Worm (Caenorhabditis elegans) whole organism, young adult: ENCODE measurements around the gene rmif-2.

Experiments
- B0336.3 ChIP-seq: fragments of 200-800 bp; sonication (Bioruptor generic); IDR thresholded peaks from 2 replicates; pipeline ENCODE4 v1.3.6; 2022; ENCODE audit warnings: missing genetic modification characterization, missing compliant biosample characterization
- D2030.7 ChIP-seq: fragments of 200-800 bp; sonication (Bioruptor generic); IDR thresholded peaks from 2 replicates; pipeline ENCODE4 v1.3.6; 2022; ENCODE audit warnings: missing genetic modification reagents, missing genetic modification characterization, missing compliant biosample characterization
- F37B4.10 ChIP-seq: fragments of 200-800 bp; sonication (Bioruptor generic); IDR thresholded peaks from 2 replicates; pipeline ENCODE4 v1.3.6; 2022; ENCODE audit warnings: missing genetic modification characterization, missing compliant biosample characterization
- F39B2.1 ChIP-seq: fragments of 200-800 bp; sonication (Bioruptor generic); IDR thresholded peaks from 2 replicates; pipeline ENCODE4 v1.3.6; 2022; ENCODE audit warnings: missing genetic modification reagents, missing genetic modification characterization, missing compliant biosample characterization
- F49E8.2 ChIP-seq: sonication (generic microtip); optimal IDR thresholded peaks from 3 replicates; lab custom pipeline; 2017; ENCODE audit warnings: missing genetic modification characterization, mild to moderate bottlenecking, missing compliant biosample characterization, antibody characterized with exemption, moderate library complexity; ENCODE audit not compliant: insufficient read depth
- F52B5.7 ChIP-seq: sonication (generic microtip); optimal IDR thresholded peaks from 2 replicates; lab custom pipeline; 2016; ENCODE audit warnings: mild to moderate bottlenecking, missing genetic modification characterization, missing compliant biosample characterization
- T26A5.8 ChIP-seq: sonication (generic microtip); optimal IDR thresholded peaks from 2 replicates; lab custom pipeline; 2016; ENCODE audit warnings: missing genetic modification characterization, missing compliant biosample characterization
- Y53F4B.3 ChIP-seq: fragments of 200-800 bp; sonication (Bioruptor generic); IDR thresholded peaks from 2 replicates; pipeline ENCODE4 v1.3.6; 2022; ENCODE audit warnings: missing genetic modification reagents, missing genetic modification characterization, missing compliant biosample characterization
- Y67H2A.10 ChIP-seq: fragments of 200-800 bp; sonication (Bioruptor generic); conservative IDR thresholded peaks from 2 replicates; pipeline ENCODE4 v1.3.6; 2022; ENCODE audit warnings: missing genetic modification reagents, missing genetic modification characterization, missing compliant biosample characterization
- Y79H2A.3 ChIP-seq: fragments of 200-800 bp; sonication (Bioruptor generic); conservative IDR thresholded peaks from 2 replicates; pipeline ENCODE4 v1.3.6; 2022; ENCODE audit warnings: missing genetic modification reagents, missing genetic modification characterization, missing compliant biosample characterization
- ZK185.1 ChIP-seq: sonication (generic microtip); optimal IDR thresholded peaks from 2 replicates; lab custom pipeline; 2016; ENCODE audit warnings: mild to moderate bottlenecking, missing genetic modification characterization, missing compliant biosample characterization; ENCODE audit not compliant: poor library complexity, severe bottlenecking
- akir-1 ChIP-seq: fragments of 200-800 bp; sonication (Bioruptor generic); optimal IDR thresholded peaks from 2 replicates; lab custom pipeline; 2018; ENCODE audit warnings: mild to moderate bottlenecking, missing genetic modification characterization, moderate library complexity, missing compliant biosample characterization
- athp-1 ChIP-seq: sonication (generic microtip); optimal IDR thresholded peaks from 2 replicates; lab custom pipeline; 2017; ENCODE audit warnings: mild to moderate bottlenecking, missing genetic modification characterization, missing compliant biosample characterization
- attf-5 ChIP-seq: fragments of 200-800 bp; sonication (Bioruptor generic); optimal IDR thresholded peaks from 2 replicates; lab custom pipeline; 2018; ENCODE audit warnings: mild to moderate bottlenecking, missing genetic modification characterization, missing compliant biosample characterization
- attf-6 ChIP-seq: fragments of 200-800 bp; sonication (Bioruptor generic); IDR thresholded peaks from 2 replicates; pipeline ENCODE4 v1.3.6; 2022; ENCODE audit warnings: missing genetic modification reagents, missing genetic modification characterization, missing compliant biosample characterization
- bed-1 ChIP-seq: fragments of 200-800 bp; sonication (Bioruptor generic); IDR thresholded peaks from 2 replicates; pipeline ENCODE4 v1.3.6; 2022; ENCODE audit warnings: missing genetic modification reagents, missing genetic modification characterization, missing compliant biosample characterization
- ccch-3 ChIP-seq: fragments of 200-800 bp; sonication (Bioruptor generic); optimal IDR thresholded peaks from 2 replicates; lab custom pipeline; 2018; ENCODE audit warnings: mild to moderate bottlenecking, missing genetic modification characterization, missing compliant biosample characterization
- ceh-100 ChIP-seq: fragments of 200-800 bp; sonication (Bioruptor generic); IDR thresholded peaks from 2 replicates; pipeline ENCODE4 v1.3.6; 2022; ENCODE audit warnings: missing genetic modification reagents, missing genetic modification characterization, missing compliant biosample characterization
- ceh-40 ChIP-seq: fragments of 200-800 bp; sonication (Bioruptor generic); IDR thresholded peaks from 2 replicates; pipeline ENCODE4 v1.3.6; 2022; ENCODE audit warnings: missing genetic modification characterization, missing compliant biosample characterization
- ceh-79 ChIP-seq: sonication (generic microtip); optimal IDR thresholded peaks from 2 replicates; lab custom pipeline; 2017; ENCODE audit warnings: mild to moderate bottlenecking, missing genetic modification characterization, missing compliant biosample characterization
- chd-7 ChIP-seq: sonication (generic microtip); optimal IDR thresholded peaks from 2 replicates; lab custom pipeline; 2016; ENCODE audit warnings: mild to moderate bottlenecking, missing genetic modification characterization, moderate library complexity, missing compliant biosample characterization
- egl-18 ChIP-seq: fragments of 200-800 bp; sonication (Bioruptor generic); IDR thresholded peaks from 2 replicates; pipeline ENCODE4 v1.3.6; 2022; ENCODE audit warnings: missing genetic modification reagents, missing genetic modification characterization, missing compliant biosample characterization
- egl-44 ChIP-seq: fragments of 200-800 bp; sonication (Bioruptor generic); IDR thresholded peaks from 2 replicates; pipeline ENCODE4 v1.3.6; 2022; ENCODE audit warnings: missing genetic modification reagents, missing genetic modification characterization, missing compliant biosample characterization
- egrh-3 ChIP-seq: fragments of 200-800 bp; sonication (Bioruptor generic); IDR thresholded peaks from 2 replicates; pipeline ENCODE4 v1.3.6; 2022; ENCODE audit warnings: missing genetic modification reagents, missing genetic modification characterization, missing compliant biosample characterization
- hmg-1.2 ChIP-seq: fragments of 200-800 bp; sonication (Bioruptor generic); IDR thresholded peaks from 2 replicates; pipeline ENCODE4 v1.3.6; 2022; ENCODE audit warnings: missing genetic modification reagents, missing genetic modification characterization, missing compliant biosample characterization
- let-526 ChIP-seq: fragments of 200-800 bp; sonication (Bioruptor generic); IDR thresholded peaks from 2 replicates; pipeline ENCODE4 v1.3.6; 2022; ENCODE audit warnings: missing genetic modification reagents, missing genetic modification characterization, missing compliant biosample characterization
- let-607 ChIP-seq, 2 experiments: fragments of 200-800 bp in 1 of 2; sonication (Bioruptor generic) in 1 of 2; sonication (generic microtip) in 1 of 2; optimal IDR thresholded peaks; 2 replicates each; lab custom pipeline; 2016 to 2018; ENCODE audit warnings: mild to moderate bottlenecking in 2 of 2, missing compliant biosample characterization in 2 of 2, missing genetic modification characterization in 2 of 2, moderate library complexity in 2 of 2, missing genotype in 1 of 2
- lin-35 ChIP-seq, 3 experiments: fragments of 150-350 bp in 2 of 3; sonication (generic microtip) in 1 of 3; optimal IDR thresholded peaks; 2 replicates each; lab custom pipeline; 2014 to 2018; ENCODE audit warnings: missing biosample characterization in 3 of 3, missing genetic modification characterization in 3 of 3, missing genetic modification reagents in 3 of 3
- lin-54 ChIP-seq: fragments of 200-800 bp; sonication (Bioruptor generic); optimal IDR thresholded peaks from 2 replicates; lab custom pipeline; 2018; ENCODE audit warnings: mild to moderate bottlenecking, missing genetic modification characterization, missing compliant biosample characterization
- lir-1 ChIP-seq: fragments of 200-800 bp; sonication (Bioruptor generic); conservative IDR thresholded peaks from 2 replicates; pipeline ENCODE4 v1.3.6; 2022; ENCODE audit warnings: missing genetic modification reagents, missing genetic modification characterization, missing compliant biosample characterization
- madf-10 ChIP-seq: sonication (generic microtip); optimal IDR thresholded peaks from 2 replicates; lab custom pipeline; 2016; ENCODE audit warnings: mild to moderate bottlenecking, missing genetic modification characterization, missing compliant biosample characterization
- madf-6 ChIP-seq: fragments of 200-800 bp; sonication (Bioruptor generic); IDR thresholded peaks from 2 replicates; pipeline ENCODE4 v1.3.6; 2022; ENCODE audit warnings: missing genetic modification reagents, missing genetic modification characterization, missing compliant biosample characterization
- madf-8 ChIP-seq: fragments of 200-800 bp; sonication (Bioruptor generic); conservative IDR thresholded peaks from 2 replicates; pipeline ENCODE4 v1.3.6; 2022; ENCODE audit warnings: missing genetic modification reagents, missing genetic modification characterization, missing compliant biosample characterization
- mxl-1 ChIP-seq: sonication (generic microtip); optimal IDR thresholded peaks from 2 replicates; lab custom pipeline; 2016; ENCODE audit warnings: missing genetic modification characterization, missing compliant biosample characterization
- nhr-179 ChIP-seq: sonication (generic microtip); optimal IDR thresholded peaks from 2 replicates; lab custom pipeline; 2016; ENCODE audit warnings: mild to moderate bottlenecking, missing genetic modification characterization, missing compliant biosample characterization
- pbrm-1 ChIP-seq: fragments of 200-800 bp; sonication (Bioruptor generic); IDR thresholded peaks from 2 replicates; pipeline ENCODE4 v1.3.6; 2022; ENCODE audit warnings: missing genetic modification reagents, missing genetic modification characterization, missing compliant biosample characterization
- rpc-1 ChIP-seq, 2 experiments: fragments of 150-350 bp in 1 of 2; sonication (generic microtip) in 1 of 2; optimal IDR thresholded peaks; 2 replicates each; lab custom pipeline; 2014 to 2018; ENCODE audit warnings: missing biosample characterization in 1 of 2, missing genetic modification characterization in 1 of 2, missing genetic modification reagents in 1 of 2, missing genotype in 1 of 2
- snpc-1.3 ChIP-seq: sonication (generic microtip); optimal IDR thresholded peaks from 2 replicates; lab custom pipeline; 2017; ENCODE audit warnings: missing genetic modification characterization, mild to moderate bottlenecking, missing compliant biosample characterization, antibody characterized with exemption, moderate library complexity, missing genotype, missing genetic modification reagents; ENCODE audit not compliant: insufficient read depth
- snpc-3.4 ChIP-seq: sonication (generic microtip); optimal IDR thresholded peaks from 2 replicates; lab custom pipeline; 2017; ENCODE audit warnings: missing genetic modification characterization, mild to moderate bottlenecking, missing compliant biosample characterization, antibody characterized with exemption, moderate library complexity, missing genotype, missing genetic modification reagents
- sptf-2 ChIP-seq: fragments of 200-800 bp; sonication (Bioruptor generic); optimal IDR thresholded peaks from 2 replicates; lab custom pipeline; 2018; ENCODE audit warnings: mild to moderate bottlenecking, missing genetic modification characterization, missing compliant biosample characterization
- unc-130 ChIP-seq: sonication (generic microtip); optimal IDR thresholded peaks from 2 replicates; lab custom pipeline; 2016; ENCODE audit warnings: missing genetic modification reagents, missing genetic modification characterization, missing compliant biosample characterization
- ztf-22 ChIP-seq: fragments of 200-800 bp; sonication (Bioruptor generic); optimal IDR thresholded peaks from 2 replicates; lab custom pipeline; 2018; ENCODE audit warnings: mild to moderate bottlenecking, missing genetic modification characterization, moderate library complexity, missing compliant biosample characterization
- ztf-6 ChIP-seq: fragments of 200-800 bp; sonication (Bioruptor generic); IDR thresholded peaks from 2 replicates; pipeline ENCODE4 v1.3.6; 2022; ENCODE audit warnings: missing genetic modification reagents, missing genetic modification characterization, missing compliant biosample characterization

The rmif-2 gene

ce11 chrIV:1212357-1212756 is 30.0 kb downstream of the rmif-2 start:
- TF ChIP-seq egrh-3 = no peak
- TF ChIP-seq attf-5 (GFP tag; lab: Kevin White, UChicago) = no peak
- no peak for TF ChIP-seq F37B4.10 (GFP tag; lab: Robert Waterston, UW)
- TF ChIP-seq let-526 (GFP tag; lab: Robert Waterston, UW) = no peak
- TF ChIP-seq F52B5.7 (tag; lab: Kevin White, UChicago) = no peak
- TF ChIP-seq ccch-3 = no peak
- no peak for TF ChIP-seq ceh-100
- no peak for TF ChIP-seq nhr-179 (tag; lab: Kevin White, UChicago)
- TF ChIP-seq Y53F4B.3 = no peak
- no peak for TF ChIP-seq unc-130
- no peak for TF ChIP-seq let-607 (tag; optimal IDR thresholded peaks at IDR 0.05; lab: Kevin White, UChicago)
- no peak for TF ChIP-seq egl-18 (GFP tag; lab: Robert Waterston, UW)
- no peak for TF ChIP-seq Y67H2A.10 (GFP tag; lab: Robert Waterston, UW)
- TF ChIP-seq madf-8 = no peak
- TF ChIP-seq egl-44 (GFP tag; lab: Robert Waterston, UW) = no peak
- TF ChIP-seq bed-1 (GFP tag; lab: Robert Waterston, UW) = no peak
- no peak for TF ChIP-seq snpc-3.4 (tag; lab: Kevin White, UChicago)
- TF ChIP-seq ZK185.1 (tag; lab: Kevin White, UChicago) = no peak

- TF ChIP-seq Y79H2A.3 (GFP tag; lab: Robert Waterston, UW) (no peak), lir-1 (GFP tag; lab: Robert Waterston, UW) (no peak), madf-6 (GFP tag; lab: Robert Waterston, UW) (no peak), rpc-1 (optimal IDR thresholded peaks at IDR 0.05; lab: Kevin White, UChicago) (no peak), rpc-1 (tag; optimal IDR thresholded peaks at IDR 0.05; lab: Kevin White, UChicago) (no peak), mxl-1 (no peak), ceh-40 (GFP tag; lab: Robert Waterston, UW) (no peak), madf-10 (tag; lab: Kevin White, UChicago) (no peak), lin-35 (GFP tag; optimal IDR thresholded peaks at IDR 0.05; lab: Kevin White, UChicago) (no peak), D2030.7 (GFP tag; lab: Robert Waterston, UW) (no peak), chd-7 (no peak), athp-1 (tag; lab: Kevin White, UChicago) (no peak), T26A5.8 (tag; lab: Kevin White, UChicago) (no peak), ztf-6 (GFP tag; lab: Robert Waterston, UW) (no peak), snpc-1.3 (tag; lab: Kevin White, UChicago) (no peak)
Observed at ce11 chrIV:1213192-1213591, 30.8 kb downstream of the rmif-2 start.

- TF ChIP-seq ztf-22 (GFP tag; lab: Kevin White, UChicago) (no peak), egl-18 (GFP tag; lab: Robert Waterston, UW) (no peak), sptf-2 (GFP tag; lab: Kevin White, UChicago) (no peak), F39B2.1 (no peak), hmg-1.2 (GFP tag; lab: Robert Waterston, UW) (no peak), ceh-79 (tag; lab: Kevin White, UChicago) (no peak), let-526 (GFP tag; lab: Robert Waterston, UW) (no peak), lin-54 (no peak), pbrm-1 (GFP tag; lab: Robert Waterston, UW) (no peak), attf-6 (GFP tag; lab: Robert Waterston, UW) (no peak), B0336.3 (no peak), akir-1 (GFP tag; lab: Kevin White, UChicago) (no peak), F49E8.2 (no peak)
Observed at ce11 chrIV:1215536-1215935, 33.1 kb downstream of the rmif-2 start.
